Fruit fly (Drosophila melanogaster) whole organism, prepupa: ENCODE results near the gene CG32121.

Experiments used
- CG11294 ChIP-seq: fragments of 200-800 bp; sonication (Bioruptor generic); IDR thresholded peaks from 2 replicates; pipeline ENCODE4 v1.3.6; 2022; ENCODE audit warnings: missing biosample characterization, missing genetic modification characterization
- CG11902 ChIP-seq: fragments of 200-800 bp; sonication (Bioruptor generic); optimal IDR thresholded peaks from 3 replicates; lab custom pipeline; 2016; ENCODE audit warnings: missing biosample characterization, missing genetic modification characterization
- CG3919 ChIP-seq: fragments of 200-800 bp; sonication (Bioruptor generic); optimal IDR thresholded peaks from 3 replicates; lab custom pipeline; 2016; ENCODE audit warnings: missing biosample characterization, missing genetic modification characterization
- CG6792 ChIP-seq: fragments of 200-800 bp; sonication (Bioruptor generic); optimal IDR thresholded peaks from 3 replicates; lab custom pipeline; 2016; ENCODE audit warnings: missing biosample characterization, missing genetic modification characterization
- CG6854 ChIP-seq: fragments of 200-800 bp; sonication (Bioruptor generic); optimal IDR thresholded peaks from 2 replicates; lab custom pipeline; 2017; ENCODE audit warnings: missing biosample characterization, mild to moderate bottlenecking, missing genetic modification characterization
- Eip93F ChIP-seq: fragments of 200-800 bp; sonication (Bioruptor generic); optimal IDR thresholded peaks from 2 replicates; lab custom pipeline; 2016; ENCODE audit warnings: missing biosample characterization, mild to moderate bottlenecking, missing genetic modification characterization
- Gug ChIP-seq: fragments of 200-800 bp; sonication (Bioruptor generic); IDR thresholded peaks from 2 replicates; pipeline ENCODE4 v1.3.6; 2022; ENCODE audit warnings: missing biosample characterization, missing genetic modification characterization
- acj6 ChIP-seq: fragments of 200-800 bp; sonication (Bioruptor generic); optimal IDR thresholded peaks from 3 replicates; lab custom pipeline; 2016; ENCODE audit warnings: missing biosample characterization, missing genetic modification characterization
- dac ChIP-seq: fragments of 200-800 bp; sonication (Bioruptor generic); optimal IDR thresholded peaks from 2 replicates; lab custom pipeline; 2017; ENCODE audit warnings: missing biosample characterization, mild to moderate bottlenecking, missing genetic modification characterization
- dsx ChIP-seq: fragments of 200-800 bp; optimal IDR thresholded peaks from 3 replicates; lab custom pipeline; 2019; ENCODE audit warnings: missing biosample characterization, mild to moderate bottlenecking, missing genetic modification characterization, moderate library complexity; ENCODE audit not compliant: poor library complexity, severe bottlenecking
- lz ChIP-seq: fragments of 200-800 bp; sonication (Bioruptor generic); optimal IDR thresholded peaks from 3 replicates; lab custom pipeline; 2016; ENCODE audit warnings: missing biosample characterization, missing genetic modification characterization
- ss ChIP-seq, 2 experiments: fragments of 200-800 bp; sonication (Bioruptor generic); optimal IDR thresholded peaks; 2 replicates in 1 of 2; 3 replicates in 1 of 2; lab custom pipeline; 2017 to 2018; ENCODE audit warnings: mild to moderate bottlenecking in 2 of 2, missing biosample characterization in 2 of 2, missing genetic modification characterization in 2 of 2, moderate library complexity in 1 of 2

dm6 chr3L:13425571-13425970 lies 3.4 kb upstream of the CG32121 start, which contains the start of gene CG14106:
- TF ChIP-seq CG3919 (GFP tag; lab: Kevin White, UChicago), result no peak
- TF ChIP-seq dac (GFP tag; lab: Kevin White, UChicago), result no peak
- no peak for TF ChIP-seq ss (GFP tag; optimal IDR thresholded peaks at IDR 0.05; lab: Kevin White, UChicago)
- no peak for TF ChIP-seq CG11294 (GFP tag; lab: Robert Waterston, UW)
- TF ChIP-seq Eip93F (GFP tag; lab: Kevin White, UChicago), result no peak
- TF ChIP-seq dsx (GFP tag; lab: Kevin White, UChicago), result no peak
- no peak for TF ChIP-seq lz (GFP tag; lab: Kevin White, UChicago)
- no peak for TF ChIP-seq CG11902 (GFP tag; lab: Kevin White, UChicago)
- TF ChIP-seq CG6854 (GFP tag; lab: Kevin White, UChicago), result no peak
- no peak for TF ChIP-seq acj6 (GFP tag; lab: Kevin White, UChicago)
- no peak for TF ChIP-seq Gug (GFP tag; lab: Robert Waterston, UW)
- no peak for TF ChIP-seq CG6792 (GFP tag; lab: Kevin White, UChicago)
